Worm (Caenorhabditis elegans) whole organism, L4 larva: ENCODE results near the gene F59A6.13.

ENCODE experiments used
- Y105C5A.15 ChIP-seq: fragments of 200-800 bp; sonication (Bioruptor generic); IDR thresholded peaks from 2 replicates; pipeline ENCODE4 v1.3.6; 2022; ENCODE audit warnings: missing genetic modification characterization, missing compliant biosample characterization
- Y5F2A.4 ChIP-seq: fragments of 200-800 bp; sonication (Bioruptor generic); optimal IDR thresholded peaks from 2 replicates; lab custom pipeline; 2018; ENCODE audit warnings: mild to moderate bottlenecking, missing genetic modification characterization, missing compliant biosample characterization
- ZK337.2 ChIP-seq: fragments of 200-800 bp; sonication (Bioruptor generic); IDR thresholded peaks from 2 replicates; pipeline ENCODE4 v1.3.6; 2022; ENCODE audit warnings: missing genetic modification reagents, missing genetic modification characterization, missing compliant biosample characterization
- ZK546.5 ChIP-seq, 2 experiments: sonication (generic microtip); optimal IDR thresholded peaks; 2 replicates each; lab custom pipeline; 2017; ENCODE audit warnings: missing biosample characterization in 2 of 2, missing genetic modification characterization in 2 of 2
- aha-1 ChIP-seq: fragments of 150-350 bp; peaks from one replicate; lab custom pipeline; 2014; ENCODE audit warnings: missing biosample characterization, missing genetic modification characterization
- arid-1 ChIP-seq: fragments of 200-800 bp; sonication (Bioruptor generic); conservative IDR thresholded peaks from 2 replicates; pipeline ENCODE4 v1.3.6; 2022; ENCODE audit warnings: missing genetic modification reagents, missing genetic modification characterization, missing compliant biosample characterization
- attf-4 ChIP-seq: sonication (generic microtip); optimal IDR thresholded peaks from 3 replicates; lab custom pipeline; 2017; ENCODE audit warnings: missing biosample characterization, missing genetic modification characterization
- ceh-28 ChIP-seq: fragments of 150-350 bp; optimal IDR thresholded peaks from 2 replicates; lab custom pipeline; 2014; ENCODE audit warnings: missing biosample characterization, missing genetic modification reagents, missing genetic modification characterization
- ceh-44 ChIP-seq: fragments of 200-800 bp; sonication (Bioruptor generic); IDR thresholded peaks from 2 replicates; pipeline ENCODE4 v1.3.6; 2022; ENCODE audit warnings: missing genetic modification reagents, missing genetic modification characterization, missing compliant biosample characterization
- ceh-82 ChIP-seq: sonication (generic microtip); optimal IDR thresholded peaks from 2 replicates; lab custom pipeline; 2017; ENCODE audit warnings: missing biosample characterization, missing genetic modification characterization
- cey-2 ChIP-seq: sonication (generic microtip); optimal IDR thresholded peaks from 3 replicates; lab custom pipeline; 2017; ENCODE audit warnings: missing genetic modification characterization, mild to moderate bottlenecking, missing compliant biosample characterization, antibody characterized with exemption, borderline replicate concordance; ENCODE audit not compliant: insufficient read depth
- ctbp-1 ChIP-seq: fragments of 200-800 bp; sonication (Bioruptor generic); IDR thresholded peaks from 2 replicates; pipeline ENCODE4 v1.3.6; 2022; ENCODE audit warnings: missing genetic modification reagents, missing genetic modification characterization, missing compliant biosample characterization
- daf-19 ChIP-seq: fragments of 200-800 bp; sonication (Bioruptor generic); conservative IDR thresholded peaks from 2 replicates; pipeline ENCODE4 v1.3.6; 2022; ENCODE audit warnings: missing genetic modification characterization, missing compliant biosample characterization
- dmd-8 ChIP-seq: fragments of 200-800 bp; sonication (Bioruptor generic); IDR thresholded peaks from 2 replicates; pipeline ENCODE4 v1.3.6; 2022; ENCODE audit warnings: missing genetic modification characterization, missing compliant biosample characterization
- duxl-1 ChIP-seq: sonication (generic microtip); optimal IDR thresholded peaks from 2 replicates; lab custom pipeline; 2016; ENCODE audit warnings: mild to moderate bottlenecking, missing genetic modification characterization, moderate library complexity, missing compliant biosample characterization; ENCODE audit not compliant: poor library complexity
- egl-27 ChIP-seq: sonication (generic microtip); optimal IDR thresholded peaks from 3 replicates; lab custom pipeline; 2017; ENCODE audit warnings: missing biosample characterization, missing genetic modification reagents, missing genetic modification characterization
- fkh-10 ChIP-seq: fragments of 150-350 bp; optimal IDR thresholded peaks from 2 replicates; lab custom pipeline; 2014; ENCODE audit warnings: missing biosample characterization, missing genetic modification reagents, missing genetic modification characterization
- hlh-30 ChIP-seq: sonication (generic microtip); optimal IDR thresholded peaks from 2 replicates; lab custom pipeline; 2017; ENCODE audit warnings: antibody characterized with exemption, mild to moderate bottlenecking, missing genetic modification characterization, missing compliant biosample characterization; ENCODE audit not compliant: insufficient read depth
- lim-7 ChIP-seq: fragments of 200-800 bp; sonication (Bioruptor generic); IDR thresholded peaks from 2 replicates; pipeline ENCODE4 v1.3.6; 2022; ENCODE audit warnings: missing genetic modification characterization, missing compliant biosample characterization
- lin-1 ChIP-seq: fragments of 200-800 bp; sonication (Bioruptor generic); IDR thresholded peaks from 2 replicates; pipeline ENCODE4 v1.3.6; 2022; ENCODE audit warnings: missing genetic modification reagents, missing genetic modification characterization, missing compliant biosample characterization
- lin-13 ChIP-seq: fragments of 150-350 bp; optimal IDR thresholded peaks from 2 replicates; lab custom pipeline; 2014; ENCODE audit warnings: missing biosample characterization, missing genetic modification reagents, missing genetic modification characterization
- lin-15B ChIP-seq: fragments of 150-350 bp; sonication (generic microtip); optimal IDR thresholded peaks from 3 replicates; lab custom pipeline; 2014; ENCODE audit warnings: missing biosample characterization, missing genetic modification characterization
- lir-3 ChIP-seq: sonication (generic microtip); optimal IDR thresholded peaks from 2 replicates; lab custom pipeline; 2016; ENCODE audit warnings: mild to moderate bottlenecking, missing genetic modification characterization, missing compliant biosample characterization
- lsy-2 ChIP-seq, 2 experiments: fragments of 150-350 bp in 1 of 2; sonication (generic microtip) in 1 of 2; optimal IDR thresholded peaks; 2 replicates each; lab custom pipeline; 2014 to 2017; ENCODE audit warnings: missing biosample characterization in 2 of 2, missing genetic modification characterization in 2 of 2
- madf-9 ChIP-seq: fragments of 200-800 bp; sonication (Bioruptor generic); conservative IDR thresholded peaks from 2 replicates; pipeline ENCODE4 v1.3.6; 2022; ENCODE audit warnings: missing genetic modification reagents, missing genetic modification characterization, missing compliant biosample characterization
- mdl-1 ChIP-seq, 2 experiments: fragments of 150-350 bp in 1 of 2; sonication (generic microtip) in 1 of 2; optimal IDR thresholded peaks; 2 replicates each; lab custom pipeline; 2014 to 2017; ENCODE audit warnings: missing biosample characterization in 2 of 2, missing genetic modification characterization in 2 of 2
- mep-1 ChIP-seq: fragments of 150-350 bp; sonication (generic microtip); optimal IDR thresholded peaks from 3 replicates; lab custom pipeline; 2014; ENCODE audit warnings: missing biosample characterization, missing genetic modification characterization
- mxl-2 ChIP-seq: fragments of 200-800 bp; sonication (Bioruptor generic); conservative IDR thresholded peaks from 2 replicates; pipeline ENCODE4 v1.3.6; 2022; ENCODE audit warnings: missing genetic modification reagents, missing genetic modification characterization, missing compliant biosample characterization
- mxl-3 ChIP-seq: fragments of 200-800 bp; sonication (Bioruptor generic); optimal IDR thresholded peaks from 2 replicates; lab custom pipeline; 2018; ENCODE audit warnings: mild to moderate bottlenecking, missing genetic modification characterization, missing compliant biosample characterization
- nhr-11 ChIP-seq: fragments of 150-350 bp; optimal IDR thresholded peaks from 2 replicates; lab custom pipeline; 2014; ENCODE audit warnings: missing biosample characterization, missing genetic modification characterization
- nhr-25 ChIP-seq: sonication (generic microtip); optimal IDR thresholded peaks from 2 replicates; lab custom pipeline; 2017; ENCODE audit warnings: missing genetic modification characterization, mild to moderate bottlenecking, missing compliant biosample characterization, antibody characterized with exemption, moderate library complexity, borderline replicate concordance; ENCODE audit not compliant: insufficient read depth
- nhr-28 ChIP-seq: fragments of 150-350 bp; optimal IDR thresholded peaks from 2 replicates; lab custom pipeline; 2014; ENCODE audit warnings: missing biosample characterization, missing genetic modification characterization
- nhr-41 ChIP-seq: fragments of 200-800 bp; sonication (Bioruptor generic); IDR thresholded peaks from 2 replicates; pipeline ENCODE4 v1.3.6; 2022; ENCODE audit warnings: missing genetic modification reagents, missing genetic modification characterization, missing compliant biosample characterization
- nhr-42 ChIP-seq: fragments of 200-800 bp; sonication (Bioruptor generic); IDR thresholded peaks from 2 replicates; pipeline ENCODE4 v1.3.6; 2022; ENCODE audit warnings: missing genetic modification characterization, missing compliant biosample characterization
- pqm-1 ChIP-seq: sonication (generic microtip); optimal IDR thresholded peaks from 2 replicates; lab custom pipeline; 2017; ENCODE audit warnings: missing biosample characterization, missing genetic modification characterization
- sdz-12 ChIP-seq: fragments of 200-800 bp; sonication (Bioruptor generic); optimal IDR thresholded peaks from 2 replicates; lab custom pipeline; 2018; ENCODE audit warnings: mild to moderate bottlenecking, missing genetic modification characterization, missing compliant biosample characterization
- spr-3 ChIP-seq: fragments of 200-800 bp; sonication (Bioruptor generic); optimal IDR thresholded peaks from 2 replicates; lab custom pipeline; 2018; ENCODE audit warnings: mild to moderate bottlenecking, missing genetic modification characterization, missing compliant biosample characterization
- unc-39 ChIP-seq: sonication (generic microtip); optimal IDR thresholded peaks from 2 replicates; lab custom pipeline; 2017; ENCODE audit warnings: missing biosample characterization, missing genetic modification characterization
- unc-62 ChIP-seq, 3 experiments: fragments of 150-350 bp in 1 of 3; sonication (generic microtip); optimal IDR thresholded peaks in 2 of 3; peaks in 1 of 3; 1 replicate in 1 of 3; 2 replicates in 2 of 3; lab custom pipeline; 2014 to 2017; ENCODE audit warnings: missing biosample characterization in 3 of 3, missing genetic modification characterization in 3 of 3, missing genetic modification reagents in 3 of 3, missing genotype in 1 of 3
- zfp-2 ChIP-seq: sonication (generic microtip); optimal IDR thresholded peaks from 2 replicates; lab custom pipeline; 2016; ENCODE audit warnings: mild to moderate bottlenecking, missing genetic modification characterization, missing compliant biosample characterization
- zfp-3 ChIP-seq: fragments of 200-800 bp; sonication (Bioruptor generic); conservative IDR thresholded peaks from 2 replicates; pipeline ENCODE4 v1.3.6; 2022; ENCODE audit warnings: missing genetic modification reagents, missing genetic modification characterization, missing compliant biosample characterization
- zip-2 ChIP-seq: fragments of 150-350 bp; optimal IDR thresholded peaks from 2 replicates; lab custom pipeline; 2014; ENCODE audit warnings: missing biosample characterization, missing genetic modification characterization
- ztf-11 ChIP-seq: fragments of 150-350 bp; optimal IDR thresholded peaks from 2 replicates; lab custom pipeline; 2014; ENCODE audit warnings: missing biosample characterization, missing genetic modification characterization

The F59A6.13 gene

DNA sequence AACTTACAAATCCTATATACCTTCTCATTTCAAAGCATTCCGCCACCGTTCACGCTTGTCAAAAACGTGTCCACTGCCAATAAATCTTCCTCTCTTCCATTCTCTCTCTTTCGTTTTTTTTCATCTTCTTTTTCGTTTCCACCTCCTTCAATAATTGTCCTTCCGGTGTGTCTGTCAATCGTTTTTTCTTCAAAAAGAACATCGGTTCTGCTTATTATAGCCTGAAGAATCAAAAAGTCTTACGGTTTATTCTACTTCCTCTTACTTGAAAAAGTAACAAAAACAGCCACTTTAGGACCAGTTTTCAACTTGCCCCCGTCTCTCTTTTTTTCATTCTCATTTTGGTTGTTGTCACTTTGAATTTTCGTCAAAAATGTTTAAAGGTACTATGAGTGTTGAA is 26.6 kb downstream of the F59A6.13 start (continued):
- no peak for TF ChIP-seq zfp-3 (GFP tag; lab: Robert Waterston, UW)
- peak in 1 of 2 experiments; percentile 22 for TF ChIP-seq lsy-2 (tag; optimal IDR thresholded peaks at IDR 0.05; lab: Kevin White, UChicago)
- no peak for TF ChIP-seq duxl-1 (tag; lab: Kevin White, UChicago)
- peak; percentile 61 for TF ChIP-seq aha-1 (tag; lab: Kevin White, UChicago)
- TF ChIP-seq lir-3 (tag; lab: Kevin White, UChicago), result no peak
- no peak for TF ChIP-seq ztf-11 (tag; lab: Kevin White, UChicago)
- TF ChIP-seq hlh-30 (tag; lab: Kevin White, UChicago), result peak; percentile 1
- no peak for TF ChIP-seq pqm-1 (tag; lab: Kevin White, UChicago)
- TF ChIP-seq ceh-44 (GFP tag; lab: Robert Waterston, UW), result no peak
- TF ChIP-seq lim-7 (GFP tag; lab: Robert Waterston, UW), result no peak
- TF ChIP-seq nhr-28 (tag; lab: Kevin White, UChicago), result peak; percentile 50
- TF ChIP-seq ctbp-1 (GFP tag; lab: Robert Waterston, UW), result no peak
- TF ChIP-seq nhr-41, result no peak
- no peak for TF ChIP-seq sdz-12 (GFP tag; lab: Kevin White, UChicago)
- no peak for TF ChIP-seq lin-15B (tag; lab: Kevin White, UChicago)
- TF ChIP-seq cey-2 (tag; lab: Kevin White, UChicago), result peak; percentile 77
- no peak for TF ChIP-seq zfp-2 (tag; lab: Kevin White, UChicago)
- no peak for TF ChIP-seq mxl-2 (GFP tag; lab: Robert Waterston, UW)
- TF ChIP-seq madf-9, result no peak
- no peak for TF ChIP-seq Y5F2A.4 (GFP tag; lab: Kevin White, UChicago)
- TF ChIP-seq egl-27 (tag; lab: Kevin White, UChicago), result no peak
- TF ChIP-seq ceh-82, result no peak

DNA sequence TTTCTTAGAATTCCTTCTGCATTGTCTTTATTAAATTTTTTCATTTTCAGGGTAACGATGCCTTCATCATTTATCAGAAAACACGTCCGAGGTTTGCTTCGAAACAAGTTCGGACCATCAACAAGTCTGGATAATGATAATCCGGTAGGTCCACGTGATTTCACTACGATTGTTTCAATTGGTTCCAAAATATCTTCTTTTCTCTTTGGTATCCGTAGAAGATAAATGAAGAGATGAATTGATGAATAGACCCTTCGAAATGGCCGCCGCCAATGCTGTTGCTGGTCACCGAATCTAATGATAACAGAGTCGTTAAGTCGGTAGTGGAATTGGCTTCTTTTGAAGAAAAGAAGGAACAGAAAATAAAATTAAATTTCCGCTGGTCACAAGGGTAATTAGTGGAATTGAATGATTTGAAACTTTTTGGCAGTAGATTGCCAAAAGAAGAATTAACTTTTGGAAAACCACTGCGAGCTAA is 27.3 kb downstream of the F59A6.13 start, which contains the start of gene F33G12.6:
Gene F33G12.6 (plus strand): TSS at position 51 of the 478 bp plus-strand sequence.
- TF ChIP-seq aha-1 (tag; lab: Kevin White, UChicago) (peak; percentile 44), hlh-30 (tag; lab: Kevin White, UChicago) (peak; percentile 15), attf-4 (no peak), unc-62 (GFP tag; optimal IDR thresholded peaks at IDR 0.05 in 1 of 2; lab: Kevin White, UChicago) (peak in 1 of 2 experiments; percentile 66), unc-62 (tag; optimal IDR thresholded peaks at IDR 0.05; lab: Kevin White, UChicago) (no peak)
- TF ChIP-seq, all 104 proteins: peak for 3

DNA sequence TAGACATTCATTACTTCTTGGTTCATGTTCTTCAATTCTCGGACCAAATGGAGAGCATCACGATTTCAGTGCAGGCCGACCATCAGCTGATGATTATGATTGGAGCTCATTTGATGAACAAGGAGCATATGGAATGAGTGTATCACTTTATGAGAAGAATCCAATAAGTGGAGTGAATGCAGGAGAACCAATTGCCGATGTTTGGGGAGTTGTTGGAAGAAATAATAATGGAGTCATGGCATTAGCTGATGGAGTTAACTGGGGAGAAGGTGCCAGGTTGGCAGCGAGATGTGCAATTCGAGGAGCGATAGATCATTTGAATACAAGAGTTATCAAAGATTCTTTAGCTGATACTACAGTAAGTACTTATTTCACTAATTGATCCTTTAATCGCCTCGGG is 28.2 kb downstream of the F59A6.13 start:
- TF ChIP-seq mdl-1 (tag; optimal IDR thresholded peaks at IDR 0.05; lab: Kevin White, UChicago) (no peak), spr-3 (GFP tag; lab: Kevin White, UChicago) (no peak), zfp-3 (GFP tag; lab: Robert Waterston, UW) (no peak), nhr-11 (tag; lab: Kevin White, UChicago) (no peak), madf-9 (no peak), lin-1 (GFP tag; lab: Robert Waterston, UW) (no peak), ZK337.2 (GFP tag; lab: Robert Waterston, UW) (no peak)

DNA sequence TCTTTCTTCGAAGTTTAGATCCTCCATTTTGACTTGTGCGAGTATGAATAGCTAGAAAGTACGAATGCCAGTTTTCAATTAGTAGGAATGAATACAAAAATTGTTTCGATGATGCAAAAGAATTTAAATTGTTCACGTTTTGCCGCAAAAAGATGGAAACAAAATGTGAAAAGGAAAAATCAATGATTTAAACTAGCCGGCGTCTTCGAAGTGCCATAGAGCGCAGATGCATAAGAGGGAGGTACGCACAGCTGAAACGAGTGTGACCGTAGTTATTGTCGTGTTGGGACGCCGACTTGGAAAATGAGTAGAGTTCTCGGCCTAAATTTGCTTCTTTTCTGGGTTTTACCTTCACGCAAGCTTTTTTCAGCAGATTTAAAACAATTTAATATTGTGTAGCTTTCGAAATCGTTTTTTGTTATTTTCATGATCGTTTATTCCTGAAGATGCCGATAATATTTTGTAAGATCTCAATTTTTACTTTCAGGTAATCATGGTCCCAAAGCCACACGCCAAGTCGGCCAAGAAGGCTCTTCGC is 32.6 kb downstream of the F59A6.13 start, which contains the start of the genes ify-1 and rpl-22:
Gene ify-1 (minus strand): TSS at position 51 of the 538 bp plus-strand sequence.
Gene rpl-22 (plus strand): TSS at position 488 of the 538 bp plus-strand sequence.
- TF ChIP-seq dmd-8 (peak; percentile 20; the same call in 1 of the 2 replicates), zip-2 (tag; lab: Kevin White, UChicago) (peak; percentile 57), lin-13 (peak; percentile 89), mxl-3 (GFP tag; lab: Kevin White, UChicago) (peak; percentile 61), ceh-82 (no peak), nhr-25 (tag; lab: Kevin White, UChicago) (peak; percentile 94), nhr-28 (tag; lab: Kevin White, UChicago) (peak; percentile 80), pqm-1 (tag; lab: Kevin White, UChicago) (peak; percentile 14), arid-1 (peak; percentile 92), Y105C5A.15 (no peak), nhr-11 (tag; lab: Kevin White, UChicago) (peak; percentile 90), ztf-11 (tag; lab: Kevin White, UChicago) (no peak), unc-39 (tag; lab: Kevin White, UChicago) (no peak), ZK546.5 (tag; optimal IDR thresholded peaks at IDR 0.05; lab: Kevin White, UChicago) (peak in 1 of 2 experiments; percentile 16), daf-19 (GFP tag; lab: Robert Waterston, UW) (no peak), mep-1 (tag; lab: Kevin White, UChicago) (peak; percentile 96), ceh-28 (tag; lab: Kevin White, UChicago) (peak; percentile 46), lin-1 (GFP tag; lab: Robert Waterston, UW) (no peak), hlh-30 (tag; lab: Kevin White, UChicago) (peak; percentile 94), nhr-42 (GFP tag; lab: Robert Waterston, UW) (no peak), fkh-10 (GFP tag; lab: Kevin White, UChicago) (peak; percentile 91)
